Fruit fly (Drosophila melanogaster): ENCODE data around the gene zuc.

DNA sequence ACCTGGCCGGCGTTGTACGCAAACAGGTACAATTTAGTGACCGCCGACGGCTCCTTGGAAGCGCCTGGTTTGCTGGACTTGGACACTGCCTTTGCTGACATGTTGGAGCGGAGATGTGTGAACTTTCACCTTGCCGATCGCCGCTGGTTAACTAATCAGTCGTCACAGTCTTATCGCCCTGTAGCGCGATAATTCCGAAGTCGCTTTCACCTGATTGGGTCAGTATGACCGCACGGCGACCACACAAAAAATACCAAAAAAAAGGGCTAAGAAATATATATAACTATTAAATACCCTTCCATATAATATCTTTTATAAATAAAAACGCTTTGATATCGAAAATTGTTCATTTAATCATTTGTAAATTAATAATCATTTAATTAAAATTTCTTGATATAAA, 12.4 kb upstream of the zuc start, which contains the start of gene Hacd1:
- TF ChIP-seq Hr96 (GFP tag; optimal IDR thresholded peaks at IDR 0.05) (no peak), Crg-1 (GFP tag; optimal IDR thresholded peaks at IDR 0.05) (no peak), pad (GFP tag; optimal IDR thresholded peaks at IDR 0.05) (no peak)
